Worm (Caenorhabditis elegans): Measurements from ENCODE around the gene mrpl-2.

Gene mrpl-2

ce11 chrIV:796521-797073, 23.6 kb downstream of the mrpl-2 start, which contains the start of the genes F56B3.11 and ech-5 (continued):
- TF ChIP-seq ceh-62 (tag; optimal IDR thresholded peaks at IDR 0.05) (no peak), fkh-10 (GFP tag; optimal IDR thresholded peaks at IDR 0.05) (peak; percentile 5), php-3 (GFP tag; IDR thresholded peaks at IDR 0.05) (no peak)

ce11 chrIV:800518-800917, 27.5 kb downstream of the mrpl-2 start, which contains the start of gene mrpl-46:
mrpl-46 (plus strand) TSS chrIV:800818.
- TF ChIP-seq nhr-6 (tag; optimal IDR thresholded peaks at IDR 0.05) (no peak), zip-11 (GFP tag; IDR thresholded peaks at IDR 0.05) (no peak), F26F4.8 (GFP tag; conservative IDR thresholded peaks at IDR 0.05) (no peak), R02D3.7 (tag; optimal IDR thresholded peaks at IDR 0.05) (no peak), lin-15B (tag; optimal IDR thresholded peaks at IDR 0.05) (no peak), mes-2 (tag; optimal IDR thresholded peaks at IDR 0.05; ENCODE audit: poor library complexity, severe bottlenecking) (no peak), fos-1 (tag; optimal IDR thresholded peaks at IDR 0.05) (no peak), unc-130 (GFP tag; optimal IDR thresholded peaks at IDR 0.05) (no peak), php-3 (GFP tag; IDR thresholded peaks at IDR 0.05) (no peak), mxl-2 (GFP tag; conservative IDR thresholded peaks at IDR 0.05) (no peak), nhr-42 (GFP tag; IDR thresholded peaks at IDR 0.05) (no peak), nhr-111 (GFP tag; optimal IDR thresholded peaks at IDR 0.05) (no peak), daf-12 (tag; optimal IDR thresholded peaks at IDR 0.05) (no peak), gei-8 (GFP tag; optimal IDR thresholded peaks at IDR 0.05) (no peak), unc-62 (GFP tag; optimal IDR thresholded peaks at IDR 0.05 in 1 of 2) (no peak), unc-62 (tag; optimal IDR thresholded peaks at IDR 0.05) (no peak), nhr-28 (tag; optimal IDR thresholded peaks at IDR 0.05) (no peak), nhr-102 (tag; optimal IDR thresholded peaks at IDR 0.05) (no peak), ceh-28 (tag; optimal IDR thresholded peaks at IDR 0.05) (no peak), lin-13 (GFP tag; optimal IDR thresholded peaks at IDR 0.05) (no peak)

ce11 chrIV:801162-801561, 28.1 kb downstream of the mrpl-2 start:
- TF ChIP-seq lim-7 (GFP tag; IDR thresholded peaks at IDR 0.05) (no peak), Y105C5A.15 (GFP tag; IDR thresholded peaks at IDR 0.05) (no peak), ZK546.5 (tag; optimal IDR thresholded peaks at IDR 0.05) (no peak), Y48G9A.11 (GFP tag; IDR thresholded peaks at IDR 0.05) (0 out of 2 replicates have a peak, but pooled peaks have one; percentile 51), mxl-3 (GFP tag; optimal IDR thresholded peaks at IDR 0.05) (no peak), F37D6.2 (tag; optimal IDR thresholded peaks at IDR 0.05) (no peak), ceh-32 (tag; optimal IDR thresholded peaks at IDR 0.05; ENCODE audit: poor library complexity) (no peak), pqm-1 (tag; optimal IDR thresholded peaks at IDR 0.05) (no peak), nhr-11 (tag; optimal IDR thresholded peaks at IDR 0.05) (no peak), aha-1 (tag) (peak; percentile 81), spr-3 (GFP tag; optimal IDR thresholded peaks at IDR 0.05) (no peak), egl-43 (GFP tag; IDR thresholded peaks at IDR 0.05) (no peak), tra-1 (GFP tag; IDR thresholded peaks at IDR 0.05) (no peak), skn-1 (tag; optimal IDR thresholded peaks at IDR 0.05) (no peak), ztf-11 (tag; optimal IDR thresholded peaks at IDR 0.05) (no peak), dmd-6 (GFP tag; IDR thresholded peaks at IDR 0.05) (no peak)

- no peak for TF ChIP-seq lsy-2 (tag; optimal IDR thresholded peaks at IDR 0.05)
- TF ChIP-seq hif-1 (tag; optimal IDR thresholded peaks at IDR 0.05): no peak
- peak in 1 of 2 experiments; percentile 36 for TF ChIP-seq unc-62 (GFP tag; optimal IDR thresholded peaks at IDR 0.05 in 1 of 2)
- no peak for TF ChIP-seq unc-62 (tag; optimal IDR thresholded peaks at IDR 0.05)
- no peak for TF ChIP-seq nhr-48 (tag; optimal IDR thresholded peaks at IDR 0.05)
- no peak for TF ChIP-seq ZK546.5 (tag; optimal IDR thresholded peaks at IDR 0.05)
- no peak for TF ChIP-seq dmd-6 (GFP tag; IDR thresholded peaks at IDR 0.05)
Measured at ce11 chrIV:804802-805201, 31.8 kb downstream of the mrpl-2 start, which contains the start of gene Y55F3BL.4. Y55F3BL.4 (plus strand) TSS chrIV:805102.

Data from whole organism, L4 larva.